Fruit fly (Drosophila melanogaster) whole organism, adult: Measurements from ENCODE around the gene ETHR.
A peak's percentile ranks its signal among the peaks of the same experiment; 100 is the strongest.

Experiments
- CG11617 ChIP-seq: fragments of 200-800 bp; sonication (Bioruptor generic); optimal IDR thresholded peaks from 2 replicates; lab custom pipeline; 2017; ENCODE audit warnings: mild to moderate bottlenecking, missing biosample characterization, missing genetic modification reagents, missing genetic modification characterization
- CG12768 ChIP-seq: fragments of 200-800 bp; sonication (Bioruptor generic); optimal IDR thresholded peaks from 2 replicates; lab custom pipeline; 2017; ENCODE audit warnings: missing biosample characterization, missing genetic modification characterization, mild to moderate bottlenecking, moderate library complexity, missing genetic modification reagents
- CG14711 ChIP-seq: fragments of 200-800 bp; sonication (Bioruptor generic); optimal IDR thresholded peaks from 2 replicates; lab custom pipeline; 2018; ENCODE audit warnings: missing biosample characterization, mild to moderate bottlenecking, missing genetic modification characterization, moderate library complexity
- CG1620 ChIP-seq: fragments of 200-800 bp; sonication (Bioruptor generic); optimal IDR thresholded peaks from 2 replicates; lab custom pipeline; 2016; ENCODE audit warnings: missing biosample characterization, missing genetic modification characterization
- CG33017 ChIP-seq: fragments of 200-800 bp; sonication (Bioruptor generic); optimal IDR thresholded peaks from 2 replicates; lab custom pipeline; 2018; ENCODE audit warnings: missing biosample characterization, mild to moderate bottlenecking, missing genetic modification characterization, moderate library complexity
- CG5204 ChIP-seq: fragments of 200-800 bp; sonication (Bioruptor generic); optimal IDR thresholded peaks from 2 replicates; lab custom pipeline; 2016; ENCODE audit warnings: missing biosample characterization, missing genetic modification characterization
- CG7045 ChIP-seq: fragments of 200-800 bp; sonication (Bioruptor generic); optimal IDR thresholded peaks from 2 replicates; lab custom pipeline; 2017; ENCODE audit warnings: missing biosample characterization, mild to moderate bottlenecking, missing genetic modification characterization
- CG7101 ChIP-seq: fragments of 200-800 bp; sonication (Bioruptor generic); optimal IDR thresholded peaks from 2 replicates; lab custom pipeline; 2018; ENCODE audit warnings: missing biosample characterization, mild to moderate bottlenecking, missing genetic modification characterization, moderate library complexity
- Clk ChIP-seq: fragments of 200-800 bp; sonication (Bioruptor generic); optimal IDR thresholded peaks from 2 replicates; lab custom pipeline; 2017; ENCODE audit warnings: missing biosample characterization, missing genetic modification characterization
- Crg-1 ChIP-seq: fragments of 200-800 bp; sonication (Bioruptor generic); optimal IDR thresholded peaks from 2 replicates; lab custom pipeline; 2016; ENCODE audit warnings: missing biosample characterization, missing genetic modification characterization
- Hr96 ChIP-seq: fragments of 200-800 bp; sonication (Bioruptor generic); optimal IDR thresholded peaks from 2 replicates; lab custom pipeline; 2016; ENCODE audit warnings: missing biosample characterization, missing genetic modification characterization
- Mnt ChIP-seq: fragments of 200-800 bp; sonication (Bioruptor generic); optimal IDR thresholded peaks from 2 replicates; lab custom pipeline; 2016; ENCODE audit warnings: missing biosample characterization, mild to moderate bottlenecking, missing genetic modification characterization
- bab1 ChIP-seq: fragments of 200-800 bp; sonication (Bioruptor generic); optimal IDR thresholded peaks from 3 replicates; lab custom pipeline; 2019; ENCODE audit warnings: missing biosample characterization, mild to moderate bottlenecking, missing genetic modification characterization, moderate library complexity
- cic ChIP-seq: fragments of 200-800 bp; sonication (Bioruptor generic); optimal IDR thresholded peaks from 2 replicates; lab custom pipeline; 2017; ENCODE audit warnings: missing biosample characterization, mild to moderate bottlenecking, missing genetic modification characterization, moderate library complexity
- cnc ChIP-seq, 2 experiments: fragments of >200 bp; optimal IDR thresholded peaks; 2 replicates each; lab custom pipeline; 2017
- kay ChIP-seq: fragments of 200-800 bp; sonication (Bioruptor generic); peaks from one replicate; lab custom pipeline; 2016; ENCODE audit warnings: missing biosample characterization, missing genetic modification characterization, borderline replicate concordance
- ovo ChIP-seq: fragments of 200-800 bp; sonication (Bioruptor generic); optimal IDR thresholded peaks from 2 replicates; lab custom pipeline; 2016; ENCODE audit warnings: missing biosample characterization, missing genetic modification characterization
- pad ChIP-seq: fragments of 200-800 bp; sonication (Bioruptor generic); optimal IDR thresholded peaks from 3 replicates; lab custom pipeline; 2017; ENCODE audit warnings: missing biosample characterization, missing genetic modification characterization, mild to moderate bottlenecking, moderate library complexity, missing genetic modification reagents
- tj ChIP-seq: fragments of 200-800 bp; sonication (Bioruptor generic); optimal IDR thresholded peaks from 3 replicates; lab custom pipeline; 2017; ENCODE audit warnings: missing biosample characterization, mild to moderate bottlenecking, missing genetic modification characterization, moderate library complexity
- toe ChIP-seq: fragments of 200-800 bp; sonication (Bioruptor generic); optimal IDR thresholded peaks from 2 replicates; lab custom pipeline; 2016; ENCODE audit warnings: missing biosample characterization, missing genetic modification characterization

Gene ETHR

DNA sequence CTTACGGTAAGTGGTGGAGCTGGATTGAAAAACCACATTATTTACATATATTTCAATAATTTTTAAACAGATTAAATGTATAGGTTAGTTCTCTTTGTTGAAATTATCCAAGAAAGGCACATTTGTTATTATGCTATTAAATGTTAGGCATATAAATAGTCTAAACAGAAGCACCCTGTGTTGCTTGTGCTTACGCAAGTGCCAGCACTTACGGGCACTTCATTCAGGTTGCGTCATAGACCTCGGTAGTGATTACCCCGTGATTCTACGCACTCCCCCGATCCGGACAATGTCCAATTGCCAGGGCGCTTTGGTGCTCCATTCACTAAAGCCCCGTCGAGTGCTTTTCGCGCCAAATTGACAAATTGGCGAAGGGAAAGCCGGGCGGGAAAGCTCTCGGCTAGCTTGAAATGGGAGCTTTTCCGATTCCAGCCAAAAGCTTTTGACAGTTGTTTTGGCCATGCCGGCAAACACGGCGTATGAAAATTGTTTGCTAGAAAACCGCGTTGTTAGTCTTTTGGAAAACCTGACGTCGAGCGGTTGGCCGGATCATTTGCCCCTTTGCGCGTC, at the start of gene ETHR:
Gene ETHR (plus strand): TSS at position 520 of the 570 bp plus-strand sequence.
- TF ChIP-seq bab1 (GFP tag; lab: Kevin White, UChicago): no peak
- TF ChIP-seq toe (GFP tag; lab: Kevin White, UChicago): peak; percentile 34
- no peak for TF ChIP-seq CG5204 (GFP tag; lab: Kevin White, UChicago)
- peak; percentile 8 for TF ChIP-seq CG7045
- peak; percentile 100 for TF ChIP-seq cic
- TF ChIP-seq CG12768 (GFP tag; lab: Kevin White, UChicago): peak; percentile 89
- TF ChIP-seq ovo (GFP tag; lab: Kevin White, UChicago): no peak
- no peak for TF ChIP-seq cnc (optimal IDR thresholded peaks at IDR 0.05; lab: Kevin White, UChicago)
- peak; percentile 63 for TF ChIP-seq CG33017 (tag; lab: Kevin White, UChicago)
- TF ChIP-seq kay: peak; percentile 83
- TF ChIP-seq Crg-1 (GFP tag; lab: Kevin White, UChicago): peak; percentile 26
- TF ChIP-seq Mnt: peak; percentile 30
- peak; percentile 11 for TF ChIP-seq tj
- no peak for TF ChIP-seq CG1620 (GFP tag; lab: Kevin White, UChicago)
- peak; percentile 47 for TF ChIP-seq CG7101
- TF ChIP-seq CG14711 (tag; lab: Kevin White, UChicago): peak; percentile 21
- peak; percentile 29 for TF ChIP-seq Clk (GFP tag; lab: Kevin White, UChicago)
- no peak for TF ChIP-seq pad (GFP tag; lab: Kevin White, UChicago)
- TF ChIP-seq CG11617 (GFP tag; lab: Kevin White, UChicago): peak; percentile 73
- TF ChIP-seq Hr96 (GFP tag; lab: Kevin White, UChicago): peak; percentile 14

DNA sequence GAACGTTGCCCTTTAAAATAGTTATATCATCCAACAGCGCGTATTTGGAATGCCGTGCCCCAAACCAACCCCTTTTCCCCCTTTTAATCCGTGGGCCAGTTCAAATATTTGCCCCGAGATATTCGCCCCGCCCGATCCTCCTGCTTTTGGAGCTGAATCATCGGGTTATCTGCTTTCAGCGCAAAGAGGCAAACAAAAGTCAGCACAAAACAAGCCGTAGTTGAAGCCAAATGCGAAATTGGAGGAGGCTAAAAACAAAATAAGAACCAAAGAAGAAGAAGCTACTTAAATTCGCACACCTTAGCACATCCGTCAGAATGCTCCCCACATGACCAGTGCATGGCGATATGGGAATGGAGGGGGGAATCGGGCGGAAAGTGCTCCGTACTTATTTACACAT, 49.2 kb upstream of the ETHR start:
- no peak for TF ChIP-seq Hr96 (GFP tag; lab: Kevin White, UChicago)
- TF ChIP-seq kay: peak; percentile 24
- peak; percentile 100 for TF ChIP-seq tj

DNA sequence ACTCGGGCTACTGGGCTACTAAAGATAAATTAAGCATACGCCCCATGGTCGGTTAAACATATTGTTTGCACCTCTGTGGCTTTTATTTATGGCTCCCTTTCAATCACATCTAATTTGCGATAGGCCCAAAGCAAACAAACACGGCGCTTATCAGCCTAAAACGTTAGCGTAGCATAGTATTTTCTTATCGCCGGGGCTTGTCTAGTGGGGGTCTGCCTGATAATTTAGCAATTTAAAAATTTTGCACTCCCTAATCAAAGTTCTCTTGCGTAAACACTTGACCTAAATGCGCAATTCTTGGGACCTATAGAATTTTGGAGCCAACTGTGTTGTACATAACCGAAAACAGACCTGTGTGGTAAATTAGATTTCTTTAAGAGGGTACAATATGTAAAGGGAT, 48.7 kb upstream of the ETHR start:
- TF ChIP-seq CG11617 (GFP tag; lab: Kevin White, UChicago): no peak
- TF ChIP-seq cic: peak; percentile 63
- no peak for TF ChIP-seq Clk (GFP tag; lab: Kevin White, UChicago)
- TF ChIP-seq CG33017 (tag; lab: Kevin White, UChicago): no peak
- no peak for TF ChIP-seq ovo (GFP tag; lab: Kevin White, UChicago)
- TF ChIP-seq bab1 (GFP tag; lab: Kevin White, UChicago): no peak
- TF ChIP-seq Crg-1 (GFP tag; lab: Kevin White, UChicago): no peak

DNA sequence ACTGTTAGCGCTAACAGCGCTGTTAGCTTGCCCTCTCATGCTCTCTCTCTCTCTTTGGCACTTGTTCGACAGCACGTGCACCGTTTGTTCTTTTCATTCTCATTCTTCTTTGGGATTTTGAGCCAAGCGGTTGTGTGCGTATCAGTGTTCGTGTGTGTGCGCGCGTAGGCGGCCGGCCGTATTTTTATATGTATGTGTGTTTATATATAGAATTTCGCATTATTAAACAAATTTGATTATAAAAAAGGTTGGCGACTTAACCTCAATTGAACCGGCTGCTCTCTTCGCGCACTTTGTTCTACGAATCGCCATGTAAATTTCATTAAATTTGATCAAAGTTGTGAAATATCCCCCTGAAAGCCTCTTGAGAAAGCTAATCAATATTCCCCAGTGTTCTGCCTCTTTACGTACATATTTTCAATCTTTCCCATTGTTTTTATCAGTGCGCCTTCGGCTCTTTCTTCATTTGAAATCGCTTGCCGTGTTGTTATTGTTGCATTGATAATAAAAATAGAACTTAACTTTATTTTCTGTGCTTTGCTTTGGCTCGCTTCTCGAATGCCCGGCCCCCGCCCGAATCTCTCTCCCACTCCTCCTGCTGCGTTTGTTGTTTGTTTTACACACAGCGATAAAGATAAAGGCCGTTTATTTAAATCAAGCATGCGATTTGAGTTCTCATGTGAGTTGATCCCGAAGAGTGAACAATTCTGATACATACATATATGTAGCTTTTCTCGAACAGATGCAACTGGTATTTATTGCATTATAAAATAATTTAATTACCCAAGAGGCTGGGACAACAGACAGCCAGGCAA, 47.5 kb upstream of the ETHR start:
- TF ChIP-seq CG7045 (no peak), toe (GFP tag; lab: Kevin White, UChicago) (no peak), Crg-1 (GFP tag; lab: Kevin White, UChicago) (no peak), bab1 (GFP tag; lab: Kevin White, UChicago) (no peak), CG33017 (tag; lab: Kevin White, UChicago) (no peak), cnc (optimal IDR thresholded peaks at IDR 0.05; lab: Kevin White, UChicago) (no peak), tj (no peak), ovo (GFP tag; lab: Kevin White, UChicago) (peak; percentile 12), CG11617 (GFP tag; lab: Kevin White, UChicago) (no peak), cic (peak; percentile 44), Clk (GFP tag; lab: Kevin White, UChicago) (no peak), CG5204 (GFP tag; lab: Kevin White, UChicago) (no peak), Mnt (peak; percentile 24), CG7101 (no peak), Hr96 (GFP tag; lab: Kevin White, UChicago) (no peak), CG14711 (tag; lab: Kevin White, UChicago) (no peak), kay (peak; percentile 90), CG1620 (GFP tag; lab: Kevin White, UChicago) (no peak), CG12768 (GFP tag; lab: Kevin White, UChicago) (no peak), pad (GFP tag; lab: Kevin White, UChicago) (no peak)

DNA sequence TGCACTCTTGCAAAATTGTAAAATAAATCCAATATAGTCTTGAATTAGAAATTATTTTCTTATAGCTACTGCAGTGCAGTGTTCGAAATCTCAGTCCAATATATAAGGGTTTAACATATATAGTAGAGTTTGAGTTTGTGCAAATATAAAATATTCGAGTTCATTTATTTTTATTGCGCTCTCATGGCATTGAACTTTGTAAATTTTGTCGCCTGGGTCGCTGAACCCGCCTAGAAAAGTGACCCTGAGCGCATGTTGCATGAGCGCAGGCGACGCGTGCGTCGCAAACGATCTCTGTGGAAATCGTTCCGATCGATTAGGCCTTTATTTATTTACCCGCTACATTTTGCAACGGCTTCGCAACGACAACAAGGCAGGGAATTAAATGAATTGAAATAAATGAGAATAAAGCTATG, 46.9 kb upstream of the ETHR start:
- no peak for TF ChIP-seq tj
- TF ChIP-seq CG11617 (GFP tag; lab: Kevin White, UChicago): peak; percentile 40
- no peak for TF ChIP-seq pad (GFP tag; lab: Kevin White, UChicago)
- TF ChIP-seq toe (GFP tag; lab: Kevin White, UChicago): no peak
- peak; percentile 18 for TF ChIP-seq CG5204 (GFP tag; lab: Kevin White, UChicago)
- peak; percentile 53 for TF ChIP-seq kay
- TF ChIP-seq CG33017 (tag; lab: Kevin White, UChicago): peak; percentile 61
- TF ChIP-seq CG7101: peak; percentile 47
- no peak for TF ChIP-seq Crg-1 (GFP tag; lab: Kevin White, UChicago)

DNA sequence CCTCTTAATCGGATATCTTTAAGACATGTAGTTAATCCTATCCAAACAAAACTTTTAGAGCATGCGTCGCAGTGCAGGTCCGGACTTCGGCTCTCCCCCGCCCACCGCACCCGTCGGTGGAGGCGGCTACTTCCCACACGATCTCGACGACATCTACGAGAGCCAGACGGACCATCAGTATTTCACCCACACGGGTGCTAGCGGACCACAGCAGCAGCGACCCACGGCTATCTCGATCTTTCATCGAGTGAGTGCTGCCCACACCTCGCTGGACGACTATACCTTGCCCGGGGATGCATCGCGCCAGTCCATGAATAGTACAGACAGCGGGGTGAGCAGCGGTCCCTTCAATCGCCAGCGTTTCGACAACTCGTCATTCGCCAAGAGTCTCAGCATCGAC, 45.2 kb upstream of the ETHR start:
- TF ChIP-seq Hr96 (GFP tag; lab: Kevin White, UChicago): no peak
- TF ChIP-seq Crg-1 (GFP tag; lab: Kevin White, UChicago): no peak
- TF ChIP-seq kay: no peak
- TF ChIP-seq CG7045: no peak
- TF ChIP-seq cnc (optimal IDR thresholded peaks at IDR 0.05; lab: Kevin White, UChicago): no peak
- TF ChIP-seq pad (GFP tag; lab: Kevin White, UChicago): no peak
- no peak for TF ChIP-seq CG14711 (tag; lab: Kevin White, UChicago)
- no peak for TF ChIP-seq ovo (GFP tag; lab: Kevin White, UChicago)
- TF ChIP-seq toe (GFP tag; lab: Kevin White, UChicago): no peak
- TF ChIP-seq CG1620 (GFP tag; lab: Kevin White, UChicago): no peak
- TF ChIP-seq CG12768 (GFP tag; lab: Kevin White, UChicago): no peak
- TF ChIP-seq CG33017 (tag; lab: Kevin White, UChicago): no peak
- no peak for TF ChIP-seq cic
- no peak for TF ChIP-seq bab1 (GFP tag; lab: Kevin White, UChicago)
- TF ChIP-seq tj: no peak
